Worm (Caenorhabditis elegans) whole organism, L1 larva: ENCODE measurements around the gene C25E10.16.
A peak's percentile ranks its signal among the peaks of the same experiment; 100 is the strongest.

Experiments used
- C04F5.9 ChIP-seq: sonication (generic microtip); optimal IDR thresholded peaks from 2 replicates; lab custom pipeline; 2016; ENCODE audit warnings: missing genetic modification characterization, missing compliant biosample characterization
- C16A3.4 ChIP-seq: fragments of 150-350 bp; optimal IDR thresholded peaks from 2 replicates; lab custom pipeline; 2014; ENCODE audit warnings: missing biosample characterization, missing genetic modification characterization
- C34B4.2 ChIP-seq: sonication (generic microtip); optimal IDR thresholded peaks from 2 replicates; lab custom pipeline; 2017; ENCODE audit warnings: mild to moderate bottlenecking, missing genetic modification characterization, missing compliant biosample characterization
- F16B12.6 ChIP-seq: fragments of 150-350 bp; optimal IDR thresholded peaks from 2 replicates; lab custom pipeline; 2014; ENCODE audit warnings: missing biosample characterization, missing genetic modification characterization
- aha-1 ChIP-seq: fragments of 150-350 bp; optimal IDR thresholded peaks from 2 replicates; lab custom pipeline; 2014; ENCODE audit warnings: missing biosample characterization, missing genetic modification characterization
- aly-2 ChIP-seq: fragments of 150-350 bp; optimal IDR thresholded peaks from 2 replicates; lab custom pipeline; 2014; ENCODE audit warnings: missing biosample characterization, missing genetic modification characterization
- ama-1 ChIP-seq: fragments of 150-350 bp; optimal IDR thresholded peaks from 2 replicates; lab custom pipeline; 2014
- ceh-88 ChIP-seq: fragments of 200-800 bp; sonication (Bioruptor generic); IDR thresholded peaks from 2 replicates; pipeline ENCODE4 v1.3.6; 2022; ENCODE audit warnings: missing genetic modification characterization, missing compliant biosample characterization
- dpl-1 ChIP-seq, 3 experiments: fragments of 150-350 bp in 2 of 3; sonication (generic microtip) in 1 of 3; optimal IDR thresholded peaks; 2 replicates each; lab custom pipeline; 2014 to 2017; ENCODE audit warnings: missing biosample characterization in 3 of 3, missing genetic modification characterization in 3 of 3, missing genetic modification reagents in 3 of 3
- efl-1 ChIP-seq, 4 experiments: fragments of 150-350 bp; optimal IDR thresholded peaks in 3 of 4; peaks in 1 of 4; 1 replicate in 1 of 4; 2 replicates in 3 of 4; lab custom pipeline; 2014; ENCODE audit warnings: missing biosample characterization in 2 of 4, missing genetic modification characterization in 2 of 4, missing genetic modification reagents in 2 of 4
- egl-27 ChIP-seq, 2 experiments: fragments of 150-350 bp in 1 of 2; sonication (generic microtip); optimal IDR thresholded peaks; 3 replicates each; lab custom pipeline; 2017 to 2018; ENCODE audit warnings: missing biosample characterization in 2 of 2, missing genetic modification characterization in 2 of 2, missing genetic modification reagents in 2 of 2
- elt-2 ChIP-seq: sonication (generic microtip); optimal IDR thresholded peaks from 2 replicates; lab custom pipeline; 2016; ENCODE audit warnings: missing genetic modification characterization, mild to moderate bottlenecking, inconsistent platforms, missing compliant biosample characterization, missing genetic modification reagents
- elt-3 ChIP-seq, 6 experiments: fragments of 150-350 bp in 1 of 6; sonication (generic microtip); optimal IDR thresholded peaks; 2 replicates each; lab custom pipeline; 2017 to 2018; ENCODE audit warnings: missing biosample characterization in 6 of 6, missing genetic modification characterization in 6 of 6, inconsistent platforms in 1 of 6
- fkh-4 ChIP-seq: sonication (generic microtip); optimal IDR thresholded peaks from 2 replicates; lab custom pipeline; 2016; ENCODE audit warnings: missing compliant biosample characterization, missing genetic modification characterization, borderline replicate concordance
- fkh-8 ChIP-seq: sonication (generic microtip); optimal IDR thresholded peaks from 2 replicates; lab custom pipeline; 2016; ENCODE audit warnings: mild to moderate bottlenecking, missing genetic modification characterization, missing compliant biosample characterization
- fos-1 ChIP-seq: fragments of 150-350 bp; optimal IDR thresholded peaks from 2 replicates; lab custom pipeline; 2014; ENCODE audit warnings: missing biosample characterization, missing genetic modification characterization
- hlh-17 ChIP-seq: fragments of 200-800 bp; sonication (Bioruptor generic); optimal IDR thresholded peaks from 2 replicates; lab custom pipeline; 2018; ENCODE audit warnings: missing genetic modification characterization, mild to moderate bottlenecking, missing compliant biosample characterization, moderate library complexity, borderline replicate concordance
- hlh-4 ChIP-seq: sonication (generic microtip); optimal IDR thresholded peaks from 2 replicates; lab custom pipeline; 2016; ENCODE audit warnings: mild to moderate bottlenecking, missing genetic modification characterization, missing compliant biosample characterization
- irx-1 ChIP-seq: sonication (generic microtip); optimal IDR thresholded peaks from 2 replicates; lab custom pipeline; 2016; ENCODE audit warnings: missing genetic modification characterization, missing compliant biosample characterization
- jun-1 ChIP-seq: fragments of 150-350 bp; optimal IDR thresholded peaks from 2 replicates; lab custom pipeline; 2014; ENCODE audit warnings: missing biosample characterization, missing genetic modification reagents, missing genetic modification characterization
- lin-13 ChIP-seq: fragments of 150-350 bp; optimal IDR thresholded peaks from 2 replicates; lab custom pipeline; 2014; ENCODE audit warnings: missing biosample characterization, missing genetic modification reagents, missing genetic modification characterization
- lin-14 ChIP-seq: fragments of 200-800 bp; sonication (Bioruptor generic); optimal IDR thresholded peaks from 2 replicates; lab custom pipeline; 2018; ENCODE audit warnings: mild to moderate bottlenecking, missing genetic modification characterization, moderate library complexity, missing compliant biosample characterization
- lin-15B ChIP-seq: fragments of 150-350 bp; sonication (generic microtip); optimal IDR thresholded peaks from 3 replicates; lab custom pipeline; 2014; ENCODE audit warnings: missing biosample characterization, missing genetic modification characterization
- lin-35 ChIP-seq, 2 experiments: fragments of 150-350 bp; optimal IDR thresholded peaks; 2 replicates each; lab custom pipeline; 2014; ENCODE audit warnings: missing biosample characterization in 2 of 2, missing genetic modification characterization in 2 of 2, missing genetic modification reagents in 2 of 2
- lir-3 ChIP-seq: sonication (generic microtip); optimal IDR thresholded peaks from 2 replicates; lab custom pipeline; 2016; ENCODE audit warnings: mild to moderate bottlenecking, missing genetic modification characterization, moderate library complexity, missing compliant biosample characterization; ENCODE audit not compliant: poor library complexity
- mdl-1 ChIP-seq, 2 experiments: fragments of 150-350 bp; optimal IDR thresholded peaks; 2 replicates each; lab custom pipeline; 2014 to 2017; ENCODE audit warnings: missing biosample characterization in 2 of 2, missing genetic modification characterization in 2 of 2, inconsistent platforms in 1 of 2
- mef-2 ChIP-seq: fragments of 150-350 bp; optimal IDR thresholded peaks from 2 replicates; lab custom pipeline; 2014; ENCODE audit warnings: missing biosample characterization, missing genetic modification characterization
- mep-1 ChIP-seq: fragments of 150-350 bp; optimal IDR thresholded peaks from 2 replicates; lab custom pipeline; 2014; ENCODE audit warnings: missing biosample characterization, missing genetic modification characterization
- nhr-11 ChIP-seq: fragments of 150-350 bp; optimal IDR thresholded peaks from 2 replicates; lab custom pipeline; 2014; ENCODE audit warnings: missing biosample characterization, missing genetic modification characterization
- nhr-12 ChIP-seq: sonication (generic microtip); optimal IDR thresholded peaks from 2 replicates; lab custom pipeline; 2017; ENCODE audit warnings: missing biosample characterization, missing genetic modification characterization
- nhr-20 ChIP-seq: sonication (generic microtip); optimal IDR thresholded peaks from 2 replicates; lab custom pipeline; 2016; ENCODE audit warnings: mild to moderate bottlenecking, missing genetic modification characterization, missing compliant biosample characterization
- nhr-71 ChIP-seq: sonication (generic microtip); optimal IDR thresholded peaks from 2 replicates; lab custom pipeline; 2016; ENCODE audit warnings: mild to moderate bottlenecking, missing genetic modification characterization, moderate library complexity, missing compliant biosample characterization
- nhr-76 ChIP-seq: sonication (generic microtip); optimal IDR thresholded peaks from 2 replicates; lab custom pipeline; 2017; ENCODE audit warnings: missing biosample characterization, missing genetic modification characterization
- nhr-85 ChIP-seq: sonication (generic microtip); peaks from one replicate; lab custom pipeline; 2016; ENCODE audit warnings: missing genetic modification characterization, inconsistent platforms, missing compliant biosample characterization
- pag-3 ChIP-seq: sonication (generic microtip); optimal IDR thresholded peaks from 2 replicates; lab custom pipeline; 2017; ENCODE audit warnings: missing genetic modification characterization, mild to moderate bottlenecking, missing compliant biosample characterization, antibody characterized with exemption, borderline replicate concordance; ENCODE audit not compliant: insufficient read depth
- skn-1 ChIP-seq: fragments of 150-350 bp; optimal IDR thresholded peaks from 2 replicates; lab custom pipeline; 2014; ENCODE audit warnings: missing biosample characterization, missing genetic modification characterization
- snu-23 ChIP-seq: sonication (generic microtip); optimal IDR thresholded peaks from 2 replicates; lab custom pipeline; 2016; ENCODE audit warnings: missing genetic modification characterization, missing compliant biosample characterization
- swsn-7 ChIP-seq: sonication (generic microtip); optimal IDR thresholded peaks from 2 replicates; lab custom pipeline; 2016; ENCODE audit warnings: missing genetic modification characterization, missing compliant biosample characterization
- tbx-2 ChIP-seq: sonication (generic microtip); optimal IDR thresholded peaks from 2 replicates; lab custom pipeline; 2016; ENCODE audit warnings: missing genetic modification characterization, missing compliant biosample characterization
- unc-30 ChIP-seq: sonication (generic microtip); optimal IDR thresholded peaks from 2 replicates; lab custom pipeline; 2017; ENCODE audit warnings: missing biosample characterization, missing genetic modification characterization
- unc-62 ChIP-seq: fragments of 150-350 bp; optimal IDR thresholded peaks from 2 replicates; lab custom pipeline; 2014; ENCODE audit warnings: missing biosample characterization, missing genetic modification reagents, missing genetic modification characterization
- unc-98 ChIP-seq: fragments of 200-800 bp; sonication (Bioruptor generic); IDR thresholded peaks from 2 replicates; pipeline ENCODE4 v1.3.6; 2022; ENCODE audit warnings: missing genetic modification characterization, missing compliant biosample characterization
- vab-15 ChIP-seq: sonication (generic microtip); optimal IDR thresholded peaks from 2 replicates; lab custom pipeline; 2017; ENCODE audit warnings: missing genotype, mild to moderate bottlenecking, missing genetic modification characterization, missing compliant biosample characterization

The C25E10.16 gene

ce11 chrV:9098280-9098973 is 39.1 kb upstream of the C25E10.16 start, which contains the start of gene F21C10.9 (continued):
- peak; percentile 50 for TF ChIP-seq nhr-71 (tag; lab: Kevin White, UChicago)

DNA sequence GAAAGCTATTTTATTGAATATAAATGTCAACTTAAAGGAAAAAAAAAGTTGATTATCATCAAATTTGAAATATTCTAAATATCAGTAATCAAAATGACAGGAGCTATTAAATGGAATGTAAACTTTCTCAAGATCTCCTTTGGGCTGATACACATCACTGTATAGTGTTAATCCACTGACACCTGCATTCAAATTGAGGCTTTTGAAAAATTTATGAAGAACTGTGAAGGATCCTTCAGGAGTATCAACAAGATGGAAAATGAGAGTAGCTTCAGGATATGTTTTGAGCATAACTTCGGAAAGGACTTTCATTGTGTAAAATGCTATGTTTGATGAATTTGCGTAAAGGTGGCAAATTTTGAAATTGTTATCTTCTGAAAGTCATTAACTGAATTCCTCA is 37.8 kb upstream of the C25E10.16 start:
- TF ChIP-seq lin-35 (GFP tag; optimal IDR thresholded peaks at IDR 0.05; lab: Kevin White, UChicago) (peak in 1 of 2 experiments; percentile 24), elt-2 (tag; lab: Kevin White, UChicago) (peak; percentile 9), ceh-88 (GFP tag; lab: Robert Waterston, UW) (0 out of 2 replicates have a peak, but pooled peaks have one; percentile 19), lir-3 (tag; lab: Kevin White, UChicago) (peak; percentile 44), egl-27 (tag; optimal IDR thresholded peaks at IDR 0.05; lab: Kevin White, UChicago) (no peak), unc-30 (no peak)

- no peak for TF ChIP-seq egl-27 (tag; optimal IDR thresholded peaks at IDR 0.05; lab: Kevin White, UChicago)
- TF ChIP-seq skn-1 (tag; lab: Kevin White, UChicago) = no peak
- no peak for TF ChIP-seq lin-15B
- no peak for TF ChIP-seq unc-98 (GFP tag; lab: Robert Waterston, UW)
- no peak for TF ChIP-seq fkh-4 (tag; lab: Kevin White, UChicago)
- TF ChIP-seq vab-15 (tag; lab: Kevin White, UChicago) = no peak
- no peak for TF ChIP-seq jun-1
- no peak for TF ChIP-seq lin-13 (GFP tag; lab: Kevin White, UChicago)
- TF ChIP-seq snu-23 (GFP tag; lab: Kevin White, UChicago) = no peak
- TF ChIP-seq pag-3 = no peak
- peak; percentile 59 for TF ChIP-seq nhr-85
- no peak for TF ChIP-seq elt-2 (tag; lab: Kevin White, UChicago)
- no peak for TF ChIP-seq dpl-1 (GFP tag; optimal IDR thresholded peaks at IDR 0.05; lab: Kevin White, UChicago)
- TF ChIP-seq aha-1 (tag; lab: Kevin White, UChicago) = no peak
- no peak for TF ChIP-seq fos-1 (tag; lab: Kevin White, UChicago)
- peak; percentile 1 for TF ChIP-seq C16A3.4
- TF ChIP-seq hlh-4 (tag; lab: Kevin White, UChicago) = no peak
- TF ChIP-seq fkh-8 (tag; lab: Kevin White, UChicago) = no peak
- no peak for TF ChIP-seq F16B12.6 (tag; lab: Kevin White, UChicago)
- TF ChIP-seq elt-3 (tag; optimal IDR thresholded peaks at IDR 0.05; lab: Kevin White, UChicago) = no peak
- TF ChIP-seq C04F5.9 (tag; lab: Kevin White, UChicago) = no peak
- TF ChIP-seq mep-1 (tag; lab: Kevin White, UChicago) = no peak
- TF ChIP-seq nhr-11 (tag; lab: Kevin White, UChicago) = no peak
- no peak for TF ChIP-seq nhr-71 (tag; lab: Kevin White, UChicago)
- no peak for TF ChIP-seq ceh-88 (GFP tag; lab: Robert Waterston, UW)
- TF ChIP-seq lin-14 (GFP tag; lab: Kevin White, UChicago) = peak; percentile 14
- TF ChIP-seq nhr-20 (tag; lab: Kevin White, UChicago) = peak; percentile 15
- TF ChIP-seq mef-2 (tag; lab: Kevin White, UChicago) = no peak
- no peak for TF ChIP-seq aly-2 (tag; lab: Kevin White, UChicago)
- no peak for TF ChIP-seq nhr-12 (tag; lab: Kevin White, UChicago)
- no peak for TF ChIP-seq hlh-17 (GFP tag; lab: Kevin White, UChicago)
- TF ChIP-seq nhr-76 (tag; lab: Kevin White, UChicago) = no peak
- no peak for TF ChIP-seq efl-1 (optimal IDR thresholded peaks at IDR 0.05; lab: Kevin White, UChicago)
- peak in 1 of 2 experiments; percentile 72 for TF ChIP-seq efl-1 (GFP tag; optimal IDR thresholded peaks at IDR 0.05 in 1 of 2; lab: Kevin White, UChicago)
- TF ChIP-seq irx-1 (tag; lab: Kevin White, UChicago) = no peak
- no peak for TF ChIP-seq mdl-1 (tag; optimal IDR thresholded peaks at IDR 0.05; lab: Kevin White, UChicago)
- no peak for TF ChIP-seq unc-62 (GFP tag; lab: Kevin White, UChicago)
- TF ChIP-seq tbx-2 (tag; lab: Kevin White, UChicago) = no peak
- TF ChIP-seq C34B4.2 (tag; lab: Kevin White, UChicago) = no peak
- TF ChIP-seq lin-35 (GFP tag; optimal IDR thresholded peaks at IDR 0.05; lab: Kevin White, UChicago) = peak in 1 of 2 experiments; percentile 2
- peak; percentile 18 for TF ChIP-seq ama-1 (lab: Kevin White, UChicago)
- TF ChIP-seq swsn-7 (tag; lab: Kevin White, UChicago) = no peak
- TF ChIP-seq, all 84 proteins: peak for 7
Observed at ce11 chrV:9096674-9097073, 37.3 kb upstream of the C25E10.16 start.
